Fruit fly (Drosophila melanogaster): ENCODE measurements around the gene TotM.

TotM gene

DNA sequence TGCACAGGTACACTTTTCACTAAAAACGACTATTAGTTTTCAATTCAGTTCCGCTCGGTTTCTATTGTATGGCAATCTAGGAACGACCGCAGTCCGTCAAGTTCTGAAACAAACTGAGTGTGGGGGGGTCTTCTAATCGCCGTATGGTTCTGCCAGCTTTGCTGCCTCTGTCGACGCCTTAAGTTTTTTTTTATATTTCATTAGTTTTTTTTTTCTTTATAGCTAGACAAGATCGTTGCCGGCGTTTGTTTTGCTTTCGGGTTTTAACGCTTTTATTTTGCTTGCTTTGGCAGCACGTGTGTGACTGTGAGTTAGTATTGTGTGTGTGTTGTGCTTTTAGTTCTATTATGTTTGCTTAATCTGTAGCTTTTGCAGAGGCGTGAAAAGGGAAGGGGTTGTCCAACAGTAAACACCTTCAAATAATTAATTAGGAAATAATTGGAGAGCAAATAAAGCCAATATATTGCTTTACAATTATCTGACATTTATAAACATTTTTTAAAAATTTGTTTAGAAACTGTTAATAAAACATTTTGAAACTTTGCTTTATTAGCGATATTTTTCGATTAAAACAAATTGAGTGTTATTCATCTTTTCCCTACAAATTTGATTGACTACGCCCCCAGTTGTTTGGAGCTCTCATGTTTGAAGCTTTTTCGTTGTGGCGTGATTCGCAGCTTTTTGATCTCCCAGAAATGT is 12.6 kb downstream of the TotM start, which contains the start of gene Acsf2:
Gene Acsf2, minus strand, starts transcription at position 116 of the 699 bp plus-strand sequence.
- TF ChIP-seq CG14655 (GFP tag; optimal IDR thresholded peaks at IDR 0.05) (peak; percentile 79), CG13204 (GFP tag; optimal IDR thresholded peaks at IDR 0.05) (no peak), fd96Ca (GFP tag; IDR thresholded peaks at IDR 0.05) (peak; percentile 76), CG4496 (GFP tag; IDR thresholded peaks at IDR 0.05) (peak; percentile 93), Pif1A (GFP tag; optimal IDR thresholded peaks at IDR 0.05) (peak; percentile 36), CG17806 (tag; optimal IDR thresholded peaks at IDR 0.05) (no peak), D1 (tag; optimal IDR thresholded peaks at IDR 0.05) (no peak), EcR (GFP tag; optimal IDR thresholded peaks at IDR 0.05) (no peak), CG12605 (GFP tag; IDR thresholded peaks at IDR 0.05) (peak; percentile 78; the same call in 1 of the 2 replicates), rn (GFP tag; IDR thresholded peaks at IDR 0.05) (peak; percentile 93), CG15710 (tag; optimal IDR thresholded peaks at IDR 0.05) (peak; percentile 44), CG10348 (GFP tag; IDR thresholded peaks at IDR 0.05) (peak; percentile 94), Pif1B (GFP tag; optimal IDR thresholded peaks at IDR 0.05) (peak; percentile 39), CG8159 (tag; optimal IDR thresholded peaks at IDR 0.05) (peak; percentile 40), Ets98B (GFP tag; IDR thresholded peaks at IDR 0.05) (peak; percentile 88), CG9948 (tag; optimal IDR thresholded peaks at IDR 0.05) (peak; percentile 36), CG32121 (GFP tag; IDR thresholded peaks at IDR 0.05) (peak; percentile 98), CG34367 (tag; optimal IDR thresholded peaks at IDR 0.05) (no peak), CG8301 (tag; optimal IDR thresholded peaks at IDR 0.05) (peak; percentile 78), gl (tag; optimal IDR thresholded peaks at IDR 0.05) (no peak), Snoo (tag; optimal IDR thresholded peaks at IDR 0.05) (no peak)

DNA sequence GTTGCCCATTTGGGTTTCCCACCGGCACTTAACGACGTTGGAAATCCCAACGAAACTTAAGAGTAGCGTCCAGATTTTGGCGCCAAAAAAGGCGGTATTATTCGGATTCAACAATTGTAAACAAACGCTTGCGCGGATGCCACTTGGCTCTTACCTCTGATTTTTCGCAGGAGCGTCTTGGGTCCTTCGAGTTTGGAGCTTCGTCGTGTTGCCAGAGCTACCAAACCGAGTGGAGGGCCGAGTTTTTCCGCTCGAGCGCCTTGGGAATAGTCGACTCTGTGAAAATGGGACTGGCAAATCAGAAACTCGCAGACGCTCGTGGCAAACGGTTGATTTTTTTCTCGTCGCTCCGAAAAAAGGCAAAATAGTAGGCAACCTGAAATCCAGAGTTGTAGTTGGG is 16.2 kb downstream of the TotM start, which contains the start of gene nompC:
Gene nompC, plus strand, starts transcription at position 301 of the 400 bp plus-strand sequence.
- TF ChIP-seq gl (tag; optimal IDR thresholded peaks at IDR 0.05) (no peak), D1 (tag; optimal IDR thresholded peaks at IDR 0.05) (no peak), CG13204 (GFP tag; optimal IDR thresholded peaks at IDR 0.05) (no peak), Pif1A (GFP tag; optimal IDR thresholded peaks at IDR 0.05) (no peak), Snoo (tag; optimal IDR thresholded peaks at IDR 0.05) (no peak), Pif1B (GFP tag; optimal IDR thresholded peaks at IDR 0.05) (no peak), CG15710 (tag; optimal IDR thresholded peaks at IDR 0.05) (no peak), CG8159 (tag; optimal IDR thresholded peaks at IDR 0.05) (no peak), CG14655 (GFP tag; optimal IDR thresholded peaks at IDR 0.05) (no peak), CG8301 (tag; optimal IDR thresholded peaks at IDR 0.05) (no peak), CG9948 (tag; optimal IDR thresholded peaks at IDR 0.05) (no peak), CG12605 (GFP tag; IDR thresholded peaks at IDR 0.05) (no peak)

DNA sequence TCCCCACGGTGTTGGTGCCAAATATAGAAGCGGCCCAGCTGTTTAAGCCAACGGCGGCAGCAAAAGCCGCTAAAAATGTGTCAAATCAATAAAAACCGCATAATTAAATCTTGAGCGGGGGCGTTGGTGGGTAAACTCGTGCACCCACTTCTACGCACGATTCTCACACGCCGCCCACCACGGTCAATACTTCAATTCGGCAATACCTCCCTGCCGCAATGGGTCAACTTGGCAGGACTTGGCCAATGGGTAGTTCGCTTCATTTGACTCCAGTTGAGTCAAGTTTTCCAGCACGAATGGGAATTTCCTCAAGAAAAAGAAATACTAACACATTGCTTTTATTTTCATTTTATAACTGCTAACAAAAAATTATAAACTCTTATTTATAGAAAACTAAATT is 18.9 kb downstream of the TotM start:
- no peak for TF ChIP-seq Snoo (tag; optimal IDR thresholded peaks at IDR 0.05)
- no peak for TF ChIP-seq CG8159 (tag; optimal IDR thresholded peaks at IDR 0.05)
- no peak for TF ChIP-seq rn (GFP tag; IDR thresholded peaks at IDR 0.05)
- TF ChIP-seq D1 (tag; optimal IDR thresholded peaks at IDR 0.05) = no peak
- TF ChIP-seq EcR (GFP tag; optimal IDR thresholded peaks at IDR 0.05) = no peak
- TF ChIP-seq CG12605 (GFP tag; IDR thresholded peaks at IDR 0.05) = no peak
- TF ChIP-seq CG14655 (GFP tag; optimal IDR thresholded peaks at IDR 0.05) = no peak
- TF ChIP-seq Ets98B (GFP tag; IDR thresholded peaks at IDR 0.05) = no peak
- TF ChIP-seq CG8301 (tag; optimal IDR thresholded peaks at IDR 0.05) = no peak
- no peak for TF ChIP-seq fd96Ca (GFP tag; IDR thresholded peaks at IDR 0.05)
- no peak for TF ChIP-seq CG13204 (GFP tag; optimal IDR thresholded peaks at IDR 0.05)
- TF ChIP-seq CG15710 (tag; optimal IDR thresholded peaks at IDR 0.05) = no peak
- TF ChIP-seq CG9948 (tag; optimal IDR thresholded peaks at IDR 0.05) = no peak
- TF ChIP-seq CG4496 (GFP tag; IDR thresholded peaks at IDR 0.05) = no peak

- TF ChIP-seq CG15710 (tag; optimal IDR thresholded peaks at IDR 0.05) = no peak
- no peak for TF ChIP-seq CG8301 (tag; optimal IDR thresholded peaks at IDR 0.05)
- TF ChIP-seq CG10348 (GFP tag; IDR thresholded peaks at IDR 0.05) = no peak
- no peak for TF ChIP-seq gl (tag; optimal IDR thresholded peaks at IDR 0.05)
- no peak for TF ChIP-seq CG12605 (GFP tag; IDR thresholded peaks at IDR 0.05)
- no peak for TF ChIP-seq CG8159 (tag; optimal IDR thresholded peaks at IDR 0.05)
- TF ChIP-seq rn (GFP tag; IDR thresholded peaks at IDR 0.05) = no peak
- TF ChIP-seq D1 (tag; optimal IDR thresholded peaks at IDR 0.05) = no peak
- no peak for TF ChIP-seq CG17806 (tag; optimal IDR thresholded peaks at IDR 0.05)
- TF ChIP-seq Pif1A (GFP tag; optimal IDR thresholded peaks at IDR 0.05) = no peak
- TF ChIP-seq Ets98B (GFP tag; IDR thresholded peaks at IDR 0.05) = no peak
- no peak for TF ChIP-seq fd96Ca (GFP tag; IDR thresholded peaks at IDR 0.05)
- TF ChIP-seq CG4496 (GFP tag; IDR thresholded peaks at IDR 0.05) = no peak
- TF ChIP-seq CG14655 (GFP tag; optimal IDR thresholded peaks at IDR 0.05) = no peak
- TF ChIP-seq CG32121 (GFP tag; IDR thresholded peaks at IDR 0.05) = no peak
- TF ChIP-seq EcR (GFP tag; optimal IDR thresholded peaks at IDR 0.05) = no peak
Observed at dm6 chr2L:5353454-5353853, 23.8 kb downstream of the TotM start.

DNA sequence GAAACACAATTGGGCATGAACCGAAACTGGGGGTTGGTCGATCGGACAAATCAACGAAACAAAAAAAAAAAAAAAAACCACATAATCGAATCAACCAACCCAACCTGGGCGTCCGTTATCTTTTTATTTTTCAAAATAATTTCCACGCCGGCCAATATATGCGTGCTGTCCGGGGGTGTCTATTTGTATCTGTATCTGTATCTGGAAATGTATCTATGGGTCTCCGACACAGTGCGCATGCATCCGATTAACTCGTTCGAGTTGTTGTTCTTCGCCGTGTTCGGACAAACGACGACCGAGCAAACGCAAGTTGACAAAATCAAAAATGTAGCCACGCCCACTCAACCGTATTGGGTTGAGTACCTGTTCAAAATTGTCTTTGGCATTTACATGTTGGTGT is 32.7 kb downstream of the TotM start:
- TF ChIP-seq CG10348 (GFP tag; IDR thresholded peaks at IDR 0.05) = no peak
- no peak for TF ChIP-seq CG15710 (tag; optimal IDR thresholded peaks at IDR 0.05)
- TF ChIP-seq Ets98B (GFP tag; IDR thresholded peaks at IDR 0.05) = no peak
- no peak for TF ChIP-seq gl (tag; optimal IDR thresholded peaks at IDR 0.05)
- no peak for TF ChIP-seq Pif1A (GFP tag; optimal IDR thresholded peaks at IDR 0.05)
- TF ChIP-seq CG8159 (tag; optimal IDR thresholded peaks at IDR 0.05) = no peak
- no peak for TF ChIP-seq CG13204 (GFP tag; optimal IDR thresholded peaks at IDR 0.05)
- no peak for TF ChIP-seq CG34367 (tag; optimal IDR thresholded peaks at IDR 0.05)
- TF ChIP-seq CG12605 (GFP tag; IDR thresholded peaks at IDR 0.05) = no peak
- TF ChIP-seq Snoo (tag; optimal IDR thresholded peaks at IDR 0.05) = no peak
- no peak for TF ChIP-seq CG32121 (GFP tag; IDR thresholded peaks at IDR 0.05)

- no peak for TF ChIP-seq Snoo (tag; optimal IDR thresholded peaks at IDR 0.05)
- TF ChIP-seq CG10348 (GFP tag; IDR thresholded peaks at IDR 0.05) = no peak
- TF ChIP-seq D1 (tag; optimal IDR thresholded peaks at IDR 0.05) = no peak
- TF ChIP-seq CG12605 (GFP tag; IDR thresholded peaks at IDR 0.05) = no peak
- TF ChIP-seq CG34367 (tag; optimal IDR thresholded peaks at IDR 0.05) = no peak
- no peak for TF ChIP-seq CG8301 (tag; optimal IDR thresholded peaks at IDR 0.05)
- TF ChIP-seq CG32121 (GFP tag; IDR thresholded peaks at IDR 0.05) = no peak
- no peak for TF ChIP-seq CG15710 (tag; optimal IDR thresholded peaks at IDR 0.05)
Observed at dm6 chr2L:5365841-5366240, 36.2 kb downstream of the TotM start.
